Worm (Caenorhabditis elegans): ENCODE measurements around the gene ZK370.4.
A peak's percentile ranks its signal among the peaks of the same experiment; 100 is the strongest.

The ZK370.4 gene

DNA sequence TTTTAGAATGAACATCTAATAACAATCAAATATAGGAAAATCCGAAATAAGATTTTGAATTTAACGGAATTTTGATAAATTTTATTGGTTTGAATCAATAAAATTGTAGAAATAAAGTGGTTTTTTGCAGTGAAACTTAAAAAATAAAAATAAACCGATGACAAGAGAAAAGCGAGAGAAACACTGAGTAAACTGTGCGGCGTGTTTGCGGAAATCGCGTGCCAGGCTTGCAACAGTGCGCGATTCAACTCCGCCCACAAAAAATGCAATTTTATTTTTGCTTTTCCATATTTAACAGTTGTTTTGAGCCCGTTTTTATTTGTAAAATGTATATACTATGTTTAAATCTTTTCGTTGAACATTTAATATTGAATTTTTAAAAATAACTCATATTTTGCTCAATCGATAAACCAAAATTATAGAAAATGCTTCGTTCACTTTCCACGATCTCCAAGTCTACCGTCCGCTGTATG lies 36.7 kb upstream of the ZK370.4 start, which contains the start of gene mtss-1 (continued):
- TF ChIP-seq ztf-25 (GFP tag; IDR thresholded peaks at IDR 0.05) (no peak), snpc-1.3 (tag; optimal IDR thresholded peaks at IDR 0.05; ENCODE audit: insufficient read depth) (peak; percentile 84), repo-1 (tag; optimal IDR thresholded peaks at IDR 0.05) (no peak), nhr-179 (tag; optimal IDR thresholded peaks at IDR 0.05) (no peak), cebp-1 (GFP tag; IDR thresholded peaks at IDR 0.05) (no peak), cebp-1 (tag; optimal IDR thresholded peaks at IDR 0.05) (peak; percentile 62), lin-35 (GFP tag; optimal IDR thresholded peaks at IDR 0.05) (peak in 1 of 3 experiments; percentile 15), F52B5.7 (tag; optimal IDR thresholded peaks at IDR 0.05) (no peak), lag-1 (GFP tag; IDR thresholded peaks at IDR 0.05) (no peak), egl-44 (GFP tag; IDR thresholded peaks at IDR 0.05) (no peak), rec-8 (tag; optimal IDR thresholded peaks at IDR 0.05) (no peak), rpc-1 (optimal IDR thresholded peaks at IDR 0.05) (peak; percentile 41), rpc-1 (tag; optimal IDR thresholded peaks at IDR 0.05) (no peak), sea-2 (GFP tag; IDR thresholded peaks at IDR 0.05) (no peak), Y67H2A.10 (GFP tag; conservative IDR thresholded peaks at IDR 0.05) (no peak), snpc-1.1 (tag; optimal IDR thresholded peaks at IDR 0.05; ENCODE audit: insufficient read depth) (peak; percentile 11), fkh-3 (tag; optimal IDR thresholded peaks at IDR 0.05) (no peak), mel-28 (tag; optimal IDR thresholded peaks at IDR 0.05; ENCODE audit: borderline replicate concordance) (no peak), ama-1 (optimal IDR thresholded peaks at IDR 0.05) (no peak), ama-1 (GFP tag; optimal IDR thresholded peaks at IDR 0.05) (no peak), attf-5 (GFP tag; optimal IDR thresholded peaks at IDR 0.05) (peak; percentile 37), F37B4.10 (GFP tag; IDR thresholded peaks at IDR 0.05) (no peak), chd-7 (tag; optimal IDR thresholded peaks at IDR 0.05) (no peak), K12H6.12 (tag; optimal IDR thresholded peaks at IDR 0.05) (no peak), mxl-1 (tag; optimal IDR thresholded peaks at IDR 0.05) (no peak), tbx-9 (tag; optimal IDR thresholded peaks at IDR 0.05; ENCODE audit: borderline replicate concordance) (no peak), lin-54 (GFP tag; optimal IDR thresholded peaks at IDR 0.05) (peak; percentile 30), let-526 (GFP tag; IDR thresholded peaks at IDR 0.05) (no peak), nhr-90 (tag; optimal IDR thresholded peaks at IDR 0.05) (no peak), lir-1 (GFP tag; conservative IDR thresholded peaks at IDR 0.05) (no peak), hlh-12 (tag; optimal IDR thresholded peaks at IDR 0.05) (no peak), hlh-26 (GFP tag; conservative IDR thresholded peaks at IDR 0.05) (no peak), F33H1.4 (GFP tag; IDR thresholded peaks at IDR 0.05) (peak; percentile 56), F39B2.1 (GFP tag; IDR thresholded peaks at IDR 0.05) (no peak), aptf-3 (GFP tag; IDR thresholded peaks at IDR 0.05) (no peak), nhr-120 (GFP tag; IDR thresholded peaks at IDR 0.05) (no peak), snpc-4 (GFP tag; optimal IDR thresholded peaks at IDR 0.05) (peak; percentile 3), snpc-4 (tag; optimal IDR thresholded peaks at IDR 0.05) (peak in 2 of 4 experiments; percentile 33 to 53), lin-40 (tag; optimal IDR thresholded peaks at IDR 0.05) (peak; percentile 29), zfh-2 (GFP tag; conservative IDR thresholded peaks at IDR 0.05) (no peak), T26A5.8 (tag; optimal IDR thresholded peaks at IDR 0.05) (no peak), attf-6 (GFP tag; IDR thresholded peaks at IDR 0.05) (no peak), cebp-2 (GFP tag; IDR thresholded peaks at IDR 0.05) (no peak), attf-3 (GFP tag; conservative IDR thresholded peaks at IDR 0.05) (0 out of 2 replicates have a peak, but pooled peaks have one; percentile 23), madf-6 (GFP tag; IDR thresholded peaks at IDR 0.05) (peak; percentile 60; the same call in 1 of the 2 replicates), C06A6.2 (GFP tag; conservative IDR thresholded peaks at IDR 0.05) (no peak), egl-18 (GFP tag; IDR thresholded peaks at IDR 0.05) (no peak), hmg-1.2 (GFP tag; IDR thresholded peaks at IDR 0.05) (peak; percentile 35; the same call in 1 of the 2 replicates), dpff-1 (tag; optimal IDR thresholded peaks at IDR 0.05) (no peak), hrde-1 (tag; optimal IDR thresholded peaks at IDR 0.05; ENCODE audit: borderline replicate concordance) (no peak)

Measured in whole organism, young adult.